Worm (Caenorhabditis elegans): ENCODE results near the gene ndab-1.

ndab-1 gene

DNA sequence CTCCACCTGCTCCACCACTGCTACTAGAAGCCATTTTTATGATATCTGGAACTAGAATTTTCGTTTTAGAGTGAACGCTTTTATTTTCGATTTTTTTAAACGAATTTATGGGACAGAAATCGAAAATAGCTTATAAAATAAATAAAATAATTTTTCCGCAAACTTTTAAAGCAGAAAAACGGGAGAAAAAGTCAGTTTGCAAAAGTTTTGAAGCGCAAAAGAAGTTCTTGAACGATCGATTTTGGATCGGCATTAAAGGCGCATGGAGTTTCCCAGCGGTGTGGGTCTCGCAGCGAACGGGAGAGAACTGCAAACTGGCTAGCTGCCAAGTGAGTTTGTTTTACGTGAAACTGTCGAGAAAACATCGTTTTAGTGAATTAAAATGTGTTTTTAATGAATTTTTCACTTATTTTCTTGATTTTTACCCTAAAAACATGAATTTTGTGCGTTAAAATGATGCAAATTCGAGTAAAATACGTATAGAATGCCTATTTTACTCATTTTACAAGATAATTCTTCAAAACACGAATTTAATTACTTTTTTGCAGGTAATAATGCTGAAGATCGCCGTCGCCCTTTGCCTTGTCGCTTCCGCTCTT is 4.8 kb upstream of the ndab-1 start, which contains the start of the genes ccf-1 and trap-4:
TSS of gene ccf-1 (minus strand) at position 51 of the 599 bp plus-strand sequence.
TSS of gene trap-4 (plus strand) at position 549 of the 599 bp plus-strand sequence.
- TF ChIP-seq ces-1 (GFP tag; optimal IDR thresholded peaks at IDR 0.05) (peak; percentile 37), tbx-8 (GFP tag; optimal IDR thresholded peaks at IDR 0.05) (no peak), drap-1 (GFP tag; optimal IDR thresholded peaks at IDR 0.05) (no peak), lin-13 (tag; optimal IDR thresholded peaks at IDR 0.05) (peak; percentile 33), hlh-1 (tag; optimal IDR thresholded peaks at IDR 0.05) (peak; percentile 13), mep-1 (tag; optimal IDR thresholded peaks at IDR 0.05) (peak; percentile 36), lsy-2 (tag; optimal IDR thresholded peaks at IDR 0.05) (peak; percentile 30), lin-32 (GFP tag; optimal IDR thresholded peaks at IDR 0.05) (no peak), ham-2 (GFP tag; optimal IDR thresholded peaks at IDR 0.05) (no peak), blmp-1 (tag; optimal IDR thresholded peaks at IDR 0.05) (peak; percentile 30), elt-1 (tag; optimal IDR thresholded peaks at IDR 0.05; ENCODE audit: borderline replicate concordance, insufficient read depth) (no peak), M03D4.4 (tag; optimal IDR thresholded peaks at IDR 0.05) (no peak), unc-120 (tag; optimal IDR thresholded peaks at IDR 0.05; ENCODE audit: poor library complexity, severe bottlenecking) (peak; percentile 36), nhr-2 (tag; optimal IDR thresholded peaks at IDR 0.05) (no peak), nhr-76 (tag; optimal IDR thresholded peaks at IDR 0.05) (no peak), ceh-39 (tag; optimal IDR thresholded peaks at IDR 0.05) (peak; percentile 27), mab-5 (tag; optimal IDR thresholded peaks at IDR 0.05) (no peak), pha-4 (tag; optimal IDR thresholded peaks at IDR 0.05) (peak; percentile 29), unc-39 (tag; optimal IDR thresholded peaks at IDR 0.05) (no peak), sptf-1 (tag; optimal IDR thresholded peaks at IDR 0.05) (no peak), elt-3 (tag; optimal IDR thresholded peaks at IDR 0.05) (no peak), sem-2 (GFP tag; optimal IDR thresholded peaks at IDR 0.05) (no peak), nhr-237 (tag; optimal IDR thresholded peaks at IDR 0.05) (no peak), zip-8 (tag; optimal IDR thresholded peaks at IDR 0.05) (no peak), ceh-83 (GFP tag; optimal IDR thresholded peaks at IDR 0.05) (no peak), cnd-1 (tag; optimal IDR thresholded peaks at IDR 0.05) (no peak), nhr-12 (tag; optimal IDR thresholded peaks at IDR 0.05) (no peak), flh-1 (GFP tag; optimal IDR thresholded peaks at IDR 0.05) (no peak), bed-3 (GFP tag; optimal IDR thresholded peaks at IDR 0.05) (no peak), ceh-43 (GFP tag; optimal IDR thresholded peaks at IDR 0.05) (no peak)

DNA sequence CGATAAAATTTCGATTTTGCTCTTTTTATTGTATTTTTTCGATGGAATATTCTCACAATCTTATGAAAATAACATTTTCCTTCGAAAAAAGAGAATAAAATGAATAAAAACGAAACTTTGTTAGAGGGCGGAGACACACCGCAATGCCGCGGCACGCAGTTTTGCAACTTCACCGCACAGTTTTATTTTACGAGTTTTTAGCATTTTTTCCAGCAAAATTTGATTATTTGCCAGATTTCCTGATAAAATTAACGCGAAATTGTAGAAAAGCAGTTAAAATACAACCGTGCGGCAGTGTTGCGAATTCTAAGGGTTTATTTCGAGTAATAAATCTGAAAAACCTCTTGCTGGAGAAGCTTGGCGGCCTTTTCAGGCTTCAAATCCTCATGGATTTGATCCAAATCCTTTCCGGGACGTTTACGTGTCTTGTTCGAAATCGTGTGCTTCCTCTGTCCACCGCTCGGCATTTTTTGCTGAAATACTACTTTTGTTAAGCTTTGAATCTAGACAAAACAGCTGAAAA is 2.8 kb upstream of the ndab-1 start, which contains the start of gene znf-593:
TSS of gene znf-593 (minus strand) at position 473 of the 523 bp plus-strand sequence.
- TF ChIP-seq tbx-8 (GFP tag; optimal IDR thresholded peaks at IDR 0.05) (no peak), elt-3 (tag; optimal IDR thresholded peaks at IDR 0.05) (no peak), drap-1 (GFP tag; optimal IDR thresholded peaks at IDR 0.05) (no peak), nhr-28 (tag; optimal IDR thresholded peaks at IDR 0.05) (no peak), ceh-39 (tag; optimal IDR thresholded peaks at IDR 0.05) (no peak), ces-1 (GFP tag; optimal IDR thresholded peaks at IDR 0.05) (no peak), mls-2 (tag; optimal IDR thresholded peaks at IDR 0.05) (no peak), nhr-76 (tag; optimal IDR thresholded peaks at IDR 0.05) (no peak), pha-4 (tag; optimal IDR thresholded peaks at IDR 0.05) (no peak), sem-2 (GFP tag; optimal IDR thresholded peaks at IDR 0.05) (no peak), ceh-83 (GFP tag; optimal IDR thresholded peaks at IDR 0.05) (peak; percentile 58), blmp-1 (tag; optimal IDR thresholded peaks at IDR 0.05) (no peak), sptf-1 (tag; optimal IDR thresholded peaks at IDR 0.05) (peak; percentile 56), lin-32 (GFP tag; optimal IDR thresholded peaks at IDR 0.05) (no peak), ceh-43 (GFP tag; optimal IDR thresholded peaks at IDR 0.05) (no peak), nhr-12 (tag; optimal IDR thresholded peaks at IDR 0.05) (no peak), M03D4.4 (tag; optimal IDR thresholded peaks at IDR 0.05) (peak; percentile 7), nhr-2 (tag; optimal IDR thresholded peaks at IDR 0.05) (no peak), elt-1 (tag; optimal IDR thresholded peaks at IDR 0.05; ENCODE audit: borderline replicate concordance, insufficient read depth) (no peak), cnd-1 (tag; optimal IDR thresholded peaks at IDR 0.05) (peak; percentile 29), ztf-11 (tag; optimal IDR thresholded peaks at IDR 0.05) (no peak), unc-120 (tag; optimal IDR thresholded peaks at IDR 0.05; ENCODE audit: poor library complexity, severe bottlenecking) (peak; percentile 12), zip-8 (tag; optimal IDR thresholded peaks at IDR 0.05) (no peak), nhr-237 (tag; optimal IDR thresholded peaks at IDR 0.05) (no peak), ham-2 (GFP tag; optimal IDR thresholded peaks at IDR 0.05) (no peak), hlh-1 (tag; optimal IDR thresholded peaks at IDR 0.05) (no peak), mab-5 (tag; optimal IDR thresholded peaks at IDR 0.05) (no peak), flh-1 (GFP tag; optimal IDR thresholded peaks at IDR 0.05) (no peak), lin-13 (tag; optimal IDR thresholded peaks at IDR 0.05) (peak; percentile 6), bed-3 (GFP tag; optimal IDR thresholded peaks at IDR 0.05) (no peak), snpc-4 (tag; optimal IDR thresholded peaks at IDR 0.05) (no peak), unc-39 (tag; optimal IDR thresholded peaks at IDR 0.05) (no peak), mep-1 (tag; optimal IDR thresholded peaks at IDR 0.05) (no peak), unc-62 (GFP tag; optimal IDR thresholded peaks at IDR 0.05) (no peak)

All from whole organism, mixed stage, embryonic.